Fruit fly (Drosophila melanogaster) whole organism, wandering third instar larva: ENCODE measurements around the gene Cp7Fb.

ENCODE experiments used
- CG32264 ChIP-seq: fragments of 200-800 bp; sonication (Bioruptor generic); optimal IDR thresholded peaks from 2 replicates; lab custom pipeline; 2016; ENCODE audit warnings: missing biosample characterization, missing genetic modification characterization
- CG9705 ChIP-seq: fragments of 200-800 bp; sonication (Bioruptor generic); optimal IDR thresholded peaks from 2 replicates; lab custom pipeline; 2018; ENCODE audit warnings: missing biosample characterization, mild to moderate bottlenecking, missing genetic modification characterization
- Dfd ChIP-seq: fragments of >200 bp; optimal IDR thresholded peaks from 2 replicates; lab custom pipeline; 2017; ENCODE audit warnings: missing biosample characterization, missing genetic modification characterization
- Dif ChIP-seq: fragments of 200-275, 200-300 bp; sonication (Bioruptor generic); optimal IDR thresholded peaks from 2 replicates; lab custom pipeline; 2018; ENCODE audit warnings: missing biosample characterization, missing genetic modification characterization; ENCODE audit not compliant: partially characterized antibody
- GATAd ChIP-seq: sonication (Bioruptor generic); optimal IDR thresholded peaks from 2 replicates; lab custom pipeline; 2016; ENCODE audit warnings: missing biosample characterization, missing genetic modification characterization
- HLH106 ChIP-seq: fragments of 200-800 bp; optimal IDR thresholded peaks from 3 replicates; lab custom pipeline; 2019; ENCODE audit warnings: missing biosample characterization, mild to moderate bottlenecking, missing genetic modification characterization, moderate library complexity
- Hnf4 ChIP-seq: fragments of 200-800 bp; sonication (Bioruptor generic); optimal IDR thresholded peaks from 2 replicates; lab custom pipeline; 2016; ENCODE audit warnings: missing biosample characterization, mild to moderate bottlenecking, missing genetic modification characterization
- Jra ChIP-seq: sonication (Bioruptor generic); optimal IDR thresholded peaks from 2 replicates; lab custom pipeline; 2016; ENCODE audit warnings: missing biosample characterization, missing genetic modification characterization
- Mio ChIP-seq: sonication (Bioruptor generic); optimal IDR thresholded peaks from 2 replicates; lab custom pipeline; 2016; ENCODE audit warnings: missing biosample characterization, missing genetic modification characterization
- Myc ChIP-seq: fragments of >200 bp; optimal IDR thresholded peaks from 2 replicates; lab custom pipeline; 2017
- N ChIP-seq: fragments of >200 bp; optimal IDR thresholded peaks from 2 replicates; lab custom pipeline; 2018; ENCODE audit warnings: missing biosample characterization, missing external identifiers, missing genetic modification characterization
- OdsH ChIP-seq: fragments of 200-800 bp; sonication (Bioruptor generic); optimal IDR thresholded peaks from 2 replicates; lab custom pipeline; 2016; ENCODE audit warnings: missing biosample characterization, mild to moderate bottlenecking, missing genetic modification characterization
- Rel ChIP-seq, 2 experiments: fragments of 200-800 bp; sonication (Bioruptor generic) in 1 of 2; optimal IDR thresholded peaks; 2 replicates in 1 of 2; 3 replicates in 1 of 2; lab custom pipeline; 2016 to 2019; ENCODE audit warnings: mild to moderate bottlenecking in 2 of 2, missing biosample characterization in 2 of 2, missing genetic modification characterization in 2 of 2, moderate library complexity in 1 of 2
- Sp1 ChIP-seq: fragments of 200-800 bp; sonication (Bioruptor generic); optimal IDR thresholded peaks from 3 replicates; lab custom pipeline; 2019; ENCODE audit warnings: missing biosample characterization, mild to moderate bottlenecking, missing genetic modification characterization, moderate library complexity
- Vsx2 ChIP-seq: fragments of 200-300, 225-300 bp; sonication (Bioruptor generic); optimal IDR thresholded peaks from 2 replicates; lab custom pipeline; 2018; ENCODE audit warnings: missing biosample characterization, missing genetic modification characterization; ENCODE audit not compliant: partially characterized antibody
- br ChIP-seq: fragments of 200-800 bp; sonication (Bioruptor generic); optimal IDR thresholded peaks from 2 replicates; lab custom pipeline; 2016; ENCODE audit warnings: missing biosample characterization, missing genetic modification characterization
- brk ChIP-seq: fragments of 200-800 bp; sonication (Bioruptor generic); optimal IDR thresholded peaks from 2 replicates; lab custom pipeline; 2016; ENCODE audit warnings: missing biosample characterization, mild to moderate bottlenecking, missing genetic modification characterization
- dmrt93B ChIP-seq: fragments of 200-800 bp; sonication (Bioruptor generic); optimal IDR thresholded peaks from 2 replicates; lab custom pipeline; 2018; ENCODE audit warnings: missing biosample characterization, mild to moderate bottlenecking, missing genetic modification characterization
- dsf ChIP-seq: sonication (Bioruptor generic); optimal IDR thresholded peaks from 2 replicates; lab custom pipeline; 2016; ENCODE audit warnings: missing biosample characterization, missing genetic modification characterization, borderline replicate concordance
- ey ChIP-seq: fragments of 200-800 bp; sonication (Bioruptor generic); optimal IDR thresholded peaks from 2 replicates; lab custom pipeline; 2016; ENCODE audit warnings: missing biosample characterization, missing genetic modification characterization
- foxo ChIP-seq, 2 experiments: fragments of 200-800 bp; sonication (Bioruptor generic); optimal IDR thresholded peaks; 2 replicates in 1 of 2; 3 replicates in 1 of 2; lab custom pipeline; 2016 to 2017; ENCODE audit warnings: missing biosample characterization in 2 of 2, missing genetic modification characterization in 2 of 2
- fru ChIP-seq: fragments of 200-800 bp; sonication (Bioruptor generic); optimal IDR thresholded peaks from 3 replicates; lab custom pipeline; 2016; ENCODE audit warnings: missing biosample characterization, mild to moderate bottlenecking, missing genetic modification characterization
- h ChIP-seq: fragments of 200-800 bp; sonication (Bioruptor generic); optimal IDR thresholded peaks from 3 replicates; lab custom pipeline; 2016; ENCODE audit warnings: missing biosample characterization, mild to moderate bottlenecking, missing genetic modification characterization
- jim ChIP-seq: fragments of 175-275, 200-325 bp; sonication (Bioruptor generic); optimal IDR thresholded peaks from 2 replicates; lab custom pipeline; 2016; ENCODE audit warnings: missing biosample characterization, mild to moderate bottlenecking, missing genetic modification characterization
- lola ChIP-seq: fragments of >200 bp; optimal IDR thresholded peaks from 2 replicates; lab custom pipeline; 2017; ENCODE audit warnings: missing biosample characterization, missing genetic modification characterization
- pan ChIP-seq: fragments of >200 bp; optimal IDR thresholded peaks from 2 replicates; lab custom pipeline; 2017
- psq ChIP-seq: fragments of 200-800 bp; sonication (Bioruptor generic); optimal IDR thresholded peaks from 3 replicates; lab custom pipeline; 2017; ENCODE audit warnings: missing biosample characterization, mild to moderate bottlenecking, missing genetic modification characterization, moderate library complexity
- rgr ChIP-seq: fragments of 200-800 bp; sonication (Bioruptor generic); optimal IDR thresholded peaks from 3 replicates; lab custom pipeline; 2016; ENCODE audit warnings: missing biosample characterization, mild to moderate bottlenecking, missing genetic modification characterization
- sage ChIP-seq: fragments of 200-800 bp; sonication (Bioruptor generic); optimal IDR thresholded peaks from 2 replicates; lab custom pipeline; 2016; ENCODE audit warnings: missing biosample characterization, mild to moderate bottlenecking, missing genetic modification characterization
- sv ChIP-seq: fragments of 200-800 bp; sonication (Bioruptor generic); optimal IDR thresholded peaks from 3 replicates; lab custom pipeline; 2016; ENCODE audit warnings: missing biosample characterization, missing genetic modification characterization
- tai ChIP-seq: sonication (Bioruptor generic); optimal IDR thresholded peaks from 2 replicates; lab custom pipeline; 2016; ENCODE audit warnings: missing biosample characterization, missing genetic modification characterization
- usp ChIP-seq: fragments of >200 bp; optimal IDR thresholded peaks from 2 replicates; lab custom pipeline; 2017; ENCODE audit warnings: missing biosample characterization, missing genetic modification characterization
- woc ChIP-seq: sonication (Bioruptor generic); optimal IDR thresholded peaks from 2 replicates; lab custom pipeline; 2016; ENCODE audit warnings: missing biosample characterization, mild to moderate bottlenecking, missing genetic modification characterization

The Cp7Fb gene

DNA sequence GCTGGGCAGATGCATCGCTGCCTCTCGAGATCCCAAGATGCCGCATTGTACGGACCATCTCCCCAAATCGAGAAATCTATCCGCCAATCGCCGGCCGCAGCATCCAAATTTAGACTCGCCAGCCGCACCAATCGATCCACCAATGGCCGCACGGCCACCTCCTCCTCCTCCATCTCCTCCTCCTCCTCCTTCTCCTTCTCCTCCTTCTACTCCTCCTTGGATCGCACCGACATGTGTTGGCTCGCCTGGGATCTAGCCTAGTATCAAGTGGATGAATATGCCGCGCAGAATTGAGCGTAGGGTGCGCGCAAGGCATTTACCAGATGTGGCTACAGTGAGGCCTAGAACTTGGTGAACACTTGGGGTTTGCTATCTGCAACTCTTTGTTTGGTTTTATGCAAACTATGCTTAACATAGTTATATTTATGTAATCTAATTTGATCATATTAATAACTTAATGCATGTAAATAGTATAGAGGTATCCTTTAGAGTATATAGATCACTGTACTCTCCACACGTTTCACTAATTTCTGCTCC is 18.6 kb upstream of the Cp7Fb start, which contains the start of gene org-1:
Gene org-1, minus strand, starts transcription at position 51 of the 537 bp plus-strand sequence.
- TF ChIP-seq CG32264 (no peak), foxo (GFP tag; optimal IDR thresholded peaks at IDR 0.05; lab: Kevin White, UChicago) (peak in 1 of 2 experiments; percentile 81), rgr (GFP tag; lab: Kevin White, UChicago) (peak; percentile 76), Rel (GFP tag; optimal IDR thresholded peaks at IDR 0.05; lab: Kevin White, UChicago) (no peak), Rel (tag; optimal IDR thresholded peaks at IDR 0.05; lab: Kevin White, UChicago) (peak; percentile 19), woc (GFP tag; lab: Kevin White, UChicago) (peak; percentile 26), GATAd (GFP tag; lab: Kevin White, UChicago) (no peak), ey (GFP tag; lab: Kevin White, UChicago) (peak; percentile 74), dsf (GFP tag; lab: Kevin White, UChicago) (no peak), Sp1 (GFP tag; lab: Kevin White, UChicago) (peak; percentile 66), HLH106 (peak; percentile 77), Myc (lab: Kevin White, UChicago) (no peak), fru (GFP tag; lab: Kevin White, UChicago) (peak; percentile 67), OdsH (GFP tag; lab: Kevin White, UChicago) (peak; percentile 69), Dif (GFP tag; lab: Kevin White, UChicago) (no peak), psq (GFP tag; lab: Kevin White, UChicago) (peak; percentile 61), dmrt93B (peak; percentile 56), lola (GFP tag; lab: Kevin White, UChicago) (no peak), Mio (no peak), br (GFP tag; lab: Kevin White, UChicago) (peak; percentile 60), Hnf4 (GFP tag; lab: Kevin White, UChicago) (peak; percentile 71), tai (GFP tag; lab: Kevin White, UChicago) (peak; percentile 16), sage (GFP tag; lab: Kevin White, UChicago) (peak; percentile 43), h (GFP tag; lab: Kevin White, UChicago) (peak; percentile 77), Jra (GFP tag; lab: Kevin White, UChicago) (no peak), sv (GFP tag; lab: Kevin White, UChicago) (peak; percentile 79), CG9705 (GFP tag; lab: Kevin White, UChicago) (peak; percentile 62), Dfd (GFP tag; lab: Kevin White, UChicago) (no peak), brk (GFP tag; lab: Kevin White, UChicago) (peak; percentile 4)

- no peak for TF ChIP-seq jim (GFP tag; lab: Kevin White, UChicago)
- TF ChIP-seq Vsx2 (GFP tag; lab: Kevin White, UChicago) = no peak
- TF ChIP-seq HLH106 = no peak
- no peak for TF ChIP-seq CG32264
- TF ChIP-seq brk (GFP tag; lab: Kevin White, UChicago) = no peak
- TF ChIP-seq Dfd (GFP tag; lab: Kevin White, UChicago) = no peak
- TF ChIP-seq pan (lab: Kevin White, UChicago) = no peak
- no peak for TF ChIP-seq usp (GFP tag; lab: Kevin White, UChicago)
- TF ChIP-seq h (GFP tag; lab: Kevin White, UChicago) = no peak
These were observed 16.1 kb upstream of the Cp7Fb start, which contains the start of gene CG32713 for dm6 chrX:8457532-8457931. TSS of gene CG32713 (minus strand) at chrX:8457632.

dm6 chrX:8459452-8460040 is 14.1 kb upstream of the Cp7Fb start:
- TF ChIP-seq OdsH (GFP tag; lab: Kevin White, UChicago) = no peak
- no peak for TF ChIP-seq foxo (GFP tag; optimal IDR thresholded peaks at IDR 0.05; lab: Kevin White, UChicago)
- no peak for TF ChIP-seq dsf (GFP tag; lab: Kevin White, UChicago)
- no peak for TF ChIP-seq N
- TF ChIP-seq pan (lab: Kevin White, UChicago) = no peak
- TF ChIP-seq rgr (GFP tag; lab: Kevin White, UChicago) = no peak
- TF ChIP-seq sage (GFP tag; lab: Kevin White, UChicago) = no peak
- no peak for TF ChIP-seq woc (GFP tag; lab: Kevin White, UChicago)
- TF ChIP-seq Dif (GFP tag; lab: Kevin White, UChicago) = no peak
